Worm (Caenorhabditis elegans): ENCODE measurements around the gene hlh-29.
A peak's percentile ranks its signal among the peaks of the same experiment; 100 is the strongest.

hlh-29 gene

DNA sequence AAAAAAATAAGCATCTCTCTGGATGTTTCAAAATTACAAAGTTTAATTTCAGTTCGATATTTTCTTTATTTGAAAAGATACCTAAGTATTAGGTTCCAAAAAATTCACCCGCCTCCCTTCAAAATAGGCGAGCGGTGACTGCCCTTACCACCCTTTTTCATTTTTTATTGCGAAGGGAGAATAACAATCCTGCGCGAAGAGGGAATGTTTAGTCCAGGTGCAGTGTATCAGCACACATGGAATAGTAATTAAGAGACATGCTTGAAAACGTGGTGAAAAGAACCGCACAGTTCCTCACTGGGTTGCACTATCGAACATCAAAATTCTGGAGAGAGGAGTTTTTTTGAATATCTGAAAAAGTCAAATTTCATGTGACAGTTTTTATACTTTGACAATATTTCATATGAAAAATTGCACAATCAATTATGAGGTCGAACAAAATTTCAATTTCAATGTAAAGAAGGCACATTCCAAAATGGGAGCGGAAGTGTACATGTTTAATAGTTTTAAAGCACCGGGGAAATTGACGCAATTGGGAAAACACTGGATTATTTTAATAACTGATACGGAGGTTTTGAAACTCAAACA, 4.0 kb downstream of the hlh-29 start (continued):
- TF ChIP-seq lsy-27 (tag; optimal IDR thresholded peaks at IDR 0.05; ENCODE audit: borderline replicate concordance, insufficient read depth) (no peak), lag-1 (GFP tag; IDR thresholded peaks at IDR 0.05) (0 out of 2 replicates have a peak, but pooled peaks have one; percentile 77), B0336.3 (GFP tag; IDR thresholded peaks at IDR 0.05) (peak; percentile 89), lir-1 (GFP tag; conservative IDR thresholded peaks at IDR 0.05) (peak; percentile 83), ZK185.1 (tag; optimal IDR thresholded peaks at IDR 0.05; ENCODE audit: poor library complexity, severe bottlenecking) (peak; percentile 93), lin-54 (GFP tag; optimal IDR thresholded peaks at IDR 0.05) (no peak), attf-3 (GFP tag; conservative IDR thresholded peaks at IDR 0.05) (peak; percentile 47; the same call in 1 of the 2 replicates), Y53F4B.3 (GFP tag; IDR thresholded peaks at IDR 0.05) (no peak), madf-6 (GFP tag; IDR thresholded peaks at IDR 0.05) (no peak), madf-8 (GFP tag; conservative IDR thresholded peaks at IDR 0.05) (no peak), rec-8 (tag; optimal IDR thresholded peaks at IDR 0.05) (no peak), hmg-20 (GFP tag; IDR thresholded peaks at IDR 0.05) (peak; percentile 92), T07F8.4 (tag; optimal IDR thresholded peaks at IDR 0.05) (peak; percentile 8), ets-4 (GFP tag; optimal IDR thresholded peaks at IDR 0.05) (no peak), Y67H2A.10 (GFP tag; conservative IDR thresholded peaks at IDR 0.05) (0 out of 2 replicates have a peak, but pooled peaks have one; percentile 54), dpl-1 (GFP tag; optimal IDR thresholded peaks at IDR 0.05) (no peak), F57A8.1 (GFP tag; optimal IDR thresholded peaks at IDR 0.05) (no peak), nfya-2 (GFP tag; IDR thresholded peaks at IDR 0.05) (no peak), aptf-3 (GFP tag; IDR thresholded peaks at IDR 0.05) (no peak), ztf-25 (GFP tag; IDR thresholded peaks at IDR 0.05) (no peak), pbrm-1 (GFP tag; IDR thresholded peaks at IDR 0.05) (peak; percentile 87), die-1 (tag; optimal IDR thresholded peaks at IDR 0.05) (no peak), tbp1 (GFP tag; optimal IDR thresholded peaks at IDR 0.05) (peak; percentile 69), lsl-1 (GFP tag; optimal IDR thresholded peaks at IDR 0.05) (no peak), F33H1.4 (GFP tag; IDR thresholded peaks at IDR 0.05) (no peak), ztf-3 (GFP tag; optimal IDR thresholded peaks at IDR 0.05) (peak; percentile 49), let-607 (tag; optimal IDR thresholded peaks at IDR 0.05) (peak; percentile 13 to 79), somi-1 (GFP tag; optimal IDR thresholded peaks at IDR 0.05) (peak; percentile 69), snpc-1.3 (tag; optimal IDR thresholded peaks at IDR 0.05; ENCODE audit: insufficient read depth) (no peak), akir-1 (GFP tag; optimal IDR thresholded peaks at IDR 0.05) (no peak), F39B2.1 (GFP tag; IDR thresholded peaks at IDR 0.05) (no peak), B0035.1 (tag; optimal IDR thresholded peaks at IDR 0.05) (peak; percentile 77), bed-2 (GFP tag; IDR thresholded peaks at IDR 0.05) (no peak), xnd-1 (tag; optimal IDR thresholded peaks at IDR 0.05) (no peak), rcor-1 (GFP tag; IDR thresholded peaks at IDR 0.05) (peak; percentile 94), F37B4.10 (GFP tag; IDR thresholded peaks at IDR 0.05) (no peak), zim-3 (tag; optimal IDR thresholded peaks at IDR 0.05) (no peak)

ce11 chrX:17539968-17540367, 8.5 kb downstream of the hlh-29 start:
- no peak for TF ChIP-seq F33H1.4 (GFP tag; IDR thresholded peaks at IDR 0.05)
- no peak for TF ChIP-seq F10E7.11 (tag; optimal IDR thresholded peaks at IDR 0.05)
- no peak for TF ChIP-seq attf-3 (GFP tag; conservative IDR thresholded peaks at IDR 0.05)
- TF ChIP-seq lir-1 (GFP tag; conservative IDR thresholded peaks at IDR 0.05): no peak
- TF ChIP-seq snpc-3.4 (tag; optimal IDR thresholded peaks at IDR 0.05): no peak
- TF ChIP-seq hmg-1.2 (GFP tag; IDR thresholded peaks at IDR 0.05): no peak
- TF ChIP-seq B0261.1 (tag; optimal IDR thresholded peaks at IDR 0.05): no peak
- TF ChIP-seq ztf-26 (tag; optimal IDR thresholded peaks at IDR 0.05): no peak
- no peak for TF ChIP-seq cebp-2 (GFP tag; IDR thresholded peaks at IDR 0.05)
- TF ChIP-seq zim-3 (tag; optimal IDR thresholded peaks at IDR 0.05): no peak
- no peak for TF ChIP-seq F23B12.7 (tag; optimal IDR thresholded peaks at IDR 0.05; ENCODE audit: insufficient read depth)
- no peak for TF ChIP-seq lin-54 (GFP tag; optimal IDR thresholded peaks at IDR 0.05)
- no peak for TF ChIP-seq F52B5.7 (tag; optimal IDR thresholded peaks at IDR 0.05)
- no peak for TF ChIP-seq dpff-1 (tag; optimal IDR thresholded peaks at IDR 0.05)
- no peak for TF ChIP-seq chd-7 (tag; optimal IDR thresholded peaks at IDR 0.05)

All from whole organism, young adult.